Worm (Caenorhabditis elegans): ENCODE results near the gene klo-1.
A peak's percentile ranks its signal among the peaks of the same experiment; 100 is the strongest.

klo-1 gene

DNA sequence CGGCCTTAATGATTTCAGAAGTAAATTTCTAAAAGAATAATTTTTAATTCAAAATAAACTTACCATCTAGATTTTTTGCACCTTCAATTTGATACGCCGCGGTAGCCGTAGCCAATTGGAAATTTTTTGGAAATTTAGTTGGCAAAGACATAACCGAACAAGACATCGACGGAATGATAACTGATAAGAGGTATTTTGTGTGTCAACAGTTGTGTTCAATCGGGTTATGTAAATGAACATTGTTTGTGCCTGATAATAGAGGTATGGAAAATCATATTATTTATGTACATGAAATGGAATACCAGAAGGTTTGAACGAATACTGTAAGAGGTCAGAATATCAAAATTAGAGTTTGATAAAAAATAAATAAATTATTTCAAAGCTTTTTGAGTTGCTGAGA, at the start of gene klo-1:
TSS of gene klo-1 (minus strand) at position 388 of the 400 bp plus-strand sequence.
- no peak for TF ChIP-seq B0310.2 (tag; optimal IDR thresholded peaks at IDR 0.05)
- no peak for TF ChIP-seq scrt-1 (GFP tag; IDR thresholded peaks at IDR 0.05)
- no peak for TF ChIP-seq hmbx-1 (tag; optimal IDR thresholded peaks at IDR 0.05)
- no peak for TF ChIP-seq hmg-4 (GFP tag; optimal IDR thresholded peaks at IDR 0.05)
- TF ChIP-seq aly-1 (tag; optimal IDR thresholded peaks at IDR 0.05) = no peak
- no peak for TF ChIP-seq hnd-1 (tag; optimal IDR thresholded peaks at IDR 0.05)
- no peak for TF ChIP-seq sea-1 (GFP tag; conservative IDR thresholded peaks at IDR 0.05)
- no peak for TF ChIP-seq tbx-37 (GFP tag; conservative IDR thresholded peaks at IDR 0.05)

DNA sequence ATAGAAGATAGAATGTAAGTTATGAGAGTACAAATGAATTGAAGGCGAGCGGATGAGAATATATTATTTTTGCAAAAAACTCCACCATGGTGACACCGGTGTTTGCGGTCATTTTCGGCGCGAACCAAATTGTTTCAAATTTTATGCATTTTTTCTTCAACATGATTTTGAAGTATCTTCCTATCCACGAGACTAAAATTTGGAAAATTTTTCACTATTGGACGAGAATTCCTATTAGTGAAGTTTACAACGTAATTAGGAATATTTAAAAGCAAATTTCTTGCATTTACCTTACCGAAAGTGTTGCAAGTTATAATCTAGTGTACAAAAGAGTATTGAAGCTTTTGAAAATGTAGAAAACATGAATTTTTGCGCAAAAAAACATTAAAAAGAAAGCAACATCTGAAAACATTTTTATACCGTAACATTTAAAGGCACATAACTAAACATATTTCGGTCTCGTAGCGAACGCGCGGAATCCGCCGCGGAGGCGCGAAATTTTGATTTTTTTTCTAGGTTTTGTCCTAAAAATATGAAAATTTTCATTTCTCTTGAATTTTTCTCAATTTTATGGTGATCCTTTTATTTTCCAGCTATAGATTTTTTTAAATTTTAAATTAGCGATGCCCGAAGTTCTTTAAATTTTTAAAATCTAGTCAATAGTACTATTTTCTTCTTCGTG, 48.5 kb upstream of the klo-1 start, which contains the start of gene sgo-1:
TSS of gene sgo-1 (minus strand) at position 51 of the 682 bp plus-strand sequence.
- no peak for TF ChIP-seq F13C5.2 (tag; optimal IDR thresholded peaks at IDR 0.05)

DNA sequence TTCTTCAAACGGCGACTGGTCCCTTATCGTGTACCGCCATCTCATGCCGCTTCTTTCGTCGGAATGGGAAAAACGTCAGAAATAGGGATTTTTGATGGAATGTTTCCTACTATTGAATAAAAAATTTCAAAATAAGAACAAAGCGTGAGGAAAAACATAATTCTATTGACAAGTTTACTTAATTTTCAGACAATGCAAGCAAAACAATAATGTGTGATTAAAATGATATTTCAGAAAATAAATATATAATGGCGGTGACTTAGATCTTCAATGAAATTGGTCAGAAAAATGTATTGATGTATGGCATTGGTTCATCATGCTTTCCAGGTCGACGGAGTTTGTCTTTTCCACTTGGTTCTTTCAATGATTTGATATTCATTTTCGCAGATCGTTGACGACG, 46.7 kb upstream of the klo-1 start, which contains the start of gene ntp-1:
TSS of gene ntp-1 (minus strand) at position 101 of the 400 bp plus-strand sequence.
- TF ChIP-seq F13C5.2 (tag; optimal IDR thresholded peaks at IDR 0.05) (no peak), ceh-36 (tag; optimal IDR thresholded peaks at IDR 0.05) (no peak), ets-7 (tag; optimal IDR thresholded peaks at IDR 0.05) (no peak), ama-1 (optimal IDR thresholded peaks at IDR 0.05) (no peak), ceh-13 (GFP tag; optimal IDR thresholded peaks at IDR 0.05) (no peak), hnd-1 (tag; optimal IDR thresholded peaks at IDR 0.05) (no peak), flt-1 (GFP tag; IDR thresholded peaks at IDR 0.05) (no peak), B0310.2 (tag; optimal IDR thresholded peaks at IDR 0.05) (no peak), scrt-1 (GFP tag; IDR thresholded peaks at IDR 0.05) (no peak), tbx-11 (GFP tag; IDR thresholded peaks at IDR 0.05) (no peak), hmbx-1 (tag; optimal IDR thresholded peaks at IDR 0.05) (no peak)

DNA sequence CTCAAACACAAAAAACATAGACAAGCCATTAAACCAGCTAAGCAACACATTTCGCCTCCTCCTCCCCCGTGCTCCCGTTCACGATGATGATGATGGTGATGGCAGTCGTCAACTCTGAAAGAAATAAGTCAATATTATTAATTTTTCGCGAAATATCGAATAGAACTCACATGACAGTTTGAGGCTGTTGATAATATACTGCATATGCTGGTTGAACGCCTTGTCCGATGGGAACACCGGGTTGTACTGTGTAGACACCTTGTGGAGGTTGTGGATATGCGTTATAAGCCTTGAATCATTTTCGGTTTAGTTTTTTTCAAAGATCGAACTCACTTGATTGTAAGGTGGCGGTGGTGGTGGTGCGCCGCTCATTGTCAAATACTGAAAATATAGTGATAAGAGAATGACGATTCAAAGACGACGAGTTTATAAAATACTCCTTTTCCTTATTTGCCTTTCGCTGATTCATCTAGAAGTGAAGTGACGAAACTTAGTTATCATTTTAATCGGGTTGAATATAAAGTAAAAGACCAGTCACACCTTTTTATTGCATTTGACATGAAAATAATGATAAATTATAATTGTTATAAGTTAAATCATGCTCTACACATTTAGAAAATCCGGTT, 43.9 kb upstream of the klo-1 start, which contains the start of gene C33H5.13:
TSS of gene C33H5.13 (minus strand) at position 443 of the 626 bp plus-strand sequence.
- TF ChIP-seq ets-7 (tag; optimal IDR thresholded peaks at IDR 0.05) (no peak), ama-1 (optimal IDR thresholded peaks at IDR 0.05) (no peak), ceh-36 (tag; optimal IDR thresholded peaks at IDR 0.05) (no peak), aly-1 (tag; optimal IDR thresholded peaks at IDR 0.05) (no peak), hmg-4 (GFP tag; optimal IDR thresholded peaks at IDR 0.05) (no peak), ceh-13 (GFP tag; optimal IDR thresholded peaks at IDR 0.05) (no peak), tra-4 (tag; optimal IDR thresholded peaks at IDR 0.05) (no peak), F13C5.2 (tag; optimal IDR thresholded peaks at IDR 0.05) (no peak), scrt-1 (GFP tag; IDR thresholded peaks at IDR 0.05) (no peak), hmbx-1 (tag; optimal IDR thresholded peaks at IDR 0.05) (no peak), tbx-11 (GFP tag; IDR thresholded peaks at IDR 0.05) (no peak)

DNA sequence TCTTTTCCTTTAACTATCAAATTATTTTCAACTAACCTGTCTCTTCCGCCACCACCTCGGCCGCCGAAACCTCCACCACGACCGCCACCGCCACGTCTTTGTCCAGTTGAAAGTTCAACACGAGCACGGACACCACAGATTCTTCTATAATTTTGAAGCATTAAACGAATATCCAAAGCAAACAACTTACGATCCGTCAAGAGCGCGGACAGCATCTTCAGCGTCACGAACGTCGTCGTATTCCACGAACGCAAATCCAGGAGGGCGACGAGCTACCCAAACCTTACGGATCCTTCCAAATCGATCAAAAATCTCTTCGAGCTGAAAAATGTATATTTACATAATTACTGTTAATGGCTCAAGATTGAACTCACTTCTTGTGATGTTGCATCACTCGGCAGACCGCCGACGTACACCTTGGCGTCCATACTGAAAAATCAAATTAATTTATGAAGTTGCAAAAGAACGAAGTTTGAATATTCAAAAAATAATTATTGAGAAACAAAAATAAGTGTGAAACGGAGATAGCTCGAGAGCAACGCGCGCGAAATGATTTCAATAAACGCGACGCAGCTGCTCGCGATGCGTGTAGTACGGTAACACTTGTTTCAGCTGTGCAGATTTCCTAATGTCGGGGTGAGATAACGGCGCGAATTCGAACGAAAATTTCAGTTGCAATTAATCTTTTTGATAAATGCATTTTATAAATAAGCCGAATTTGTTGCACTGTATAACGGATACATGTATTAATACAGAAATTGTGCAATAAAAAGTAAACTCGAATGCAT, 43.0 kb upstream of the klo-1 start, which contains the start of gene rsp-6:
TSS of gene rsp-6 (minus strand) at position 429 of the 788 bp plus-strand sequence.
- TF ChIP-seq ama-1 (optimal IDR thresholded peaks at IDR 0.05) (peak; percentile 41), F13C5.2 (tag; optimal IDR thresholded peaks at IDR 0.05) (peak; percentile 84), pes-1 (GFP tag; IDR thresholded peaks at IDR 0.05) (no peak)

DNA sequence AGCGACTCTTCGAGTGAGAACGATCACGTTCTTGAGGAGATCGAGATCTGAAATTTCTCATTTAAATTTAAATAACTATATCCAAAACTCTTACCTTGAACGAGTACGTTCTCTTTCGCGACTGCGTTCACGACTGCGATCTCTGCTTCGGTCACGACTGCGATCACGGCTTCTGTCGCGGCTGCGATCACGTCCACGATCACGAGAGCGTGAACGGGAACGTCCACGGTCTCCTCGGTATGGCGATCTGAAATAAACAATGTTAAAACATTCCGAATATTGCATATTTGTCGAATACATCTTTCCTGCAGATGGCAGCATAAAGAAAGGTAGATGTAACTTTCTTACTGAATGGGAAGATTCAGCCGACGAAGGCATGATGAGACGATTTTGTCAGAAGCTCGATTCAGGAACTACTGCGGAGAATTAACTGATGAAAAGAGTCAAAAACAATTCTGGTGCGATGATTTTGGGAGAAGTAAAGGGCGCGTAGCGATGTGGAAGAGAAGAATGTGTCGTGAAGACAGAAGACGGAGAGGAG, 42.2 kb upstream of the klo-1 start:
- no peak for TF ChIP-seq ets-7 (tag; optimal IDR thresholded peaks at IDR 0.05)
- no peak for TF ChIP-seq F13C5.2 (tag; optimal IDR thresholded peaks at IDR 0.05)
- TF ChIP-seq ama-1 (optimal IDR thresholded peaks at IDR 0.05) = peak; percentile 67
- TF ChIP-seq aly-1 (tag; optimal IDR thresholded peaks at IDR 0.05) = no peak
- TF ChIP-seq hmbx-1 (tag; optimal IDR thresholded peaks at IDR 0.05) = no peak

DNA sequence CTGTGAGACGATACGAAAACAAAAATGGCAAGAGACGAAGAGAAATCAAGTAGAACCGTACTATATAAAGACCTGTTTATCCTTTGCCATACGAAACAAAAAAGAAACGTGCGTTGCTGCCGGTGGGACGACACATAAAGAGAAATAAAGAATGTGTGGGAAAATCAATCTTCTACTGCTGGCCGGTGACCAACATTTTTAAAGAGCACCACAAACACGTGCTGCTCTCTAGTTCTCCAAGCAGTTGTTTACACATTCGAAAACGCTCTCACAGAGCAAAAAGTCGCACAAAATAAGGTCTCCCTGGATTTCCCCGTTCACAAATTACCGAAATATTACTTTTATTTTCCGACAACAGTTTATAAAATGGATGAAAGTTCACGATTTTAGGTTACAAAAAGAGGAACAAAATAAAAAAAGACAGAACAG, 41.5 kb upstream of the klo-1 start, which contains the start of gene imp-3:
TSS of gene imp-3 (minus strand) at position 93 of the 429 bp plus-strand sequence.
- peak; percentile 67 for TF ChIP-seq ama-1 (optimal IDR thresholded peaks at IDR 0.05)
- TF ChIP-seq sea-1 (GFP tag; conservative IDR thresholded peaks at IDR 0.05) = 0 out of 2 replicates have a peak, but pooled peaks have one; percentile 21
- no peak for TF ChIP-seq ceh-13 (GFP tag; optimal IDR thresholded peaks at IDR 0.05)
- TF ChIP-seq pes-1 (GFP tag; IDR thresholded peaks at IDR 0.05) = no peak
- TF ChIP-seq ceh-36 (tag; optimal IDR thresholded peaks at IDR 0.05) = no peak
- TF ChIP-seq ets-7 (tag; optimal IDR thresholded peaks at IDR 0.05) = no peak

DNA sequence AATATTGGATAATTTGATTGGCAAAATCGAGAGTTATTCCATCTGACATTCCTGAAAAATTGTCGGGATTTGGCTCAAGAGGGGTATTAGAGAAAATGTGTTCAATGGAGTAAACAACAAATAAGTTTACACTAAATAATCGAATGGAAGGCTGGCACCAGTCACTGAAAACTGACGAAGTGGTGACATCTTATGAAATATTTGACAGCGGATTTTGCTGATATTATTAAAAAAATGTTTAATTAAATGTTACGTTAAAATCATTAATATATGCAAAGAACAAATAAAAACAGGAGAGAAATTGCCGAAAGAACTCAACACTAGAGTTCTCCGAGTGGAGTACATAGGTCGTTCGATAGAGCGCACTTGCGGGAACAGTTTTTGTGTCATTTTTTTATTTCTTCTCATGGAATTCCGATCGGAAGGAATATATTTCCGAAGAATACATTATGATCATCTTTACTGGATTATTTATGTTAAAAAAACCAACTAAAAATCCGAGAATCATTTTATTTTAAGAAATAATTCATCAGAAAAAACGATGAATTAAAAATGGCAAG, 37.6 kb upstream of the klo-1 start, which contains the start of gene tag-322:
TSS of gene tag-322 (minus strand) at position 51 of the 560 bp plus-strand sequence.
- TF ChIP-seq F13C5.2 (tag; optimal IDR thresholded peaks at IDR 0.05) (no peak), ceh-13 (GFP tag; optimal IDR thresholded peaks at IDR 0.05) (no peak)

Data from whole organism, early embryonic.